Worm (Caenorhabditis elegans) whole organism, young adult: ENCODE data around the gene erp-44.3.

Experiments used
- C06A6.2 ChIP-seq: fragments of 200-800 bp; sonication (Bioruptor generic); conservative IDR thresholded peaks from 2 replicates; pipeline ENCODE4 v1.3.6; 2022; ENCODE audit warnings: missing genetic modification characterization, missing compliant biosample characterization
- ceh-58 ChIP-seq: fragments of 200-800 bp; sonication (Bioruptor generic); IDR thresholded peaks from 2 replicates; pipeline ENCODE4 v1.3.6; 2022; ENCODE audit warnings: missing genetic modification characterization, missing compliant biosample characterization
- chd-7 ChIP-seq: sonication (generic microtip); optimal IDR thresholded peaks from 2 replicates; lab custom pipeline; 2016; ENCODE audit warnings: mild to moderate bottlenecking, missing genetic modification characterization, moderate library complexity, missing compliant biosample characterization
- nhr-27 ChIP-seq: fragments of 200-800 bp; sonication (Bioruptor generic); optimal IDR thresholded peaks from 2 replicates; lab custom pipeline; 2018; ENCODE audit warnings: mild to moderate bottlenecking, missing genetic modification characterization, moderate library complexity, missing compliant biosample characterization
- rcor-1 ChIP-seq: fragments of 200-800 bp; sonication (Bioruptor generic); IDR thresholded peaks from 2 replicates; pipeline ENCODE4 v1.3.6; 2022; ENCODE audit warnings: missing genetic modification reagents, missing genetic modification characterization, missing compliant biosample characterization
- rec-8 ChIP-seq, 2 experiments: sonication (generic microtip); optimal IDR thresholded peaks; 2 replicates each; lab custom pipeline; 2016; ENCODE audit warnings: mild to moderate bottlenecking in 2 of 2, missing genetic modification characterization in 2 of 2, missing genetic modification reagents in 2 of 2, missing genotype in 2 of 2, missing biosample characterization in 1 of 2, missing compliant biosample characterization in 1 of 2, moderate library complexity in 1 of 2

- TF ChIP-seq chd-7: no peak
- TF ChIP-seq nhr-27 (tag; lab: Kevin White, UChicago): no peak
- TF ChIP-seq ceh-58 (GFP tag; lab: Robert Waterston, UW): no peak
- no peak for TF ChIP-seq rec-8 (tag; optimal IDR thresholded peaks at IDR 0.05; lab: Kevin White, UChicago)
- TF ChIP-seq rcor-1 (GFP tag; lab: Robert Waterston, UW): no peak
- no peak for TF ChIP-seq C06A6.2 (GFP tag; lab: Robert Waterston, UW)
Observed at ce11 chrIV:8146283-8146682, 23.8 kb downstream of the erp-44.3 start.
